Fruit fly (Drosophila melanogaster) whole organism, embryonic: Measurements from ENCODE around the gene CG13077.

Source experiments
- Antp ChIP-seq: fragments of 200-800 bp; sonication (Bioruptor generic); optimal IDR thresholded peaks from 3 replicates; lab custom pipeline; 2016; ENCODE audit warnings: missing biosample characterization, missing genetic modification characterization
- CG11504 ChIP-seq: fragments of 200-800 bp; sonication (Bioruptor generic); optimal IDR thresholded peaks from 3 replicates; lab custom pipeline; 2019; ENCODE audit warnings: missing biosample characterization, mild to moderate bottlenecking, missing genetic modification characterization, moderate library complexity
- CG11723 ChIP-seq: fragments of 200-800 bp; sonication (Bioruptor generic); optimal IDR thresholded peaks from 2 replicates; lab custom pipeline; 2017; ENCODE audit warnings: missing biosample characterization, mild to moderate bottlenecking, missing genetic modification characterization
- CG12236 ChIP-seq: fragments of 200-800 bp; sonication (Bioruptor generic); optimal IDR thresholded peaks from 2 replicates; lab custom pipeline; 2016; ENCODE audit warnings: missing biosample characterization, missing genetic modification characterization
- CG12659 ChIP-seq: fragments of 200-800 bp; sonication (Bioruptor generic); optimal IDR thresholded peaks from 3 replicates; lab custom pipeline; 2017; ENCODE audit warnings: mild to moderate bottlenecking, missing biosample characterization, missing genetic modification reagents, missing genetic modification characterization
- CG13894 ChIP-seq: fragments of 200-800 bp; sonication (Bioruptor generic); optimal IDR thresholded peaks from 3 replicates; lab custom pipeline; 2018; ENCODE audit warnings: missing biosample characterization, mild to moderate bottlenecking, missing genetic modification characterization, moderate library complexity
- CG14667 ChIP-seq: fragments of 200-800 bp; sonication (Bioruptor generic); IDR thresholded peaks from 2 replicates; pipeline ENCODE4 v1.3.6; 2022; ENCODE audit warnings: missing biosample characterization, missing genetic modification characterization
- CG15601 ChIP-seq: fragments of 200-800 bp; sonication (Bioruptor generic); optimal IDR thresholded peaks from 3 replicates; lab custom pipeline; 2019; ENCODE audit warnings: missing biosample characterization, mild to moderate bottlenecking, missing genetic modification characterization, moderate library complexity
- CG17361 ChIP-seq: fragments of 200-800 bp; sonication (Bioruptor generic); IDR thresholded peaks from 3 replicates; pipeline ENCODE4 v1.3.6; 2022; ENCODE audit warnings: missing biosample characterization, missing genetic modification characterization
- CG17385 ChIP-seq: fragments of 200-800 bp; sonication (Bioruptor generic); optimal IDR thresholded peaks from 3 replicates; lab custom pipeline; 2018; ENCODE audit warnings: missing biosample characterization, mild to moderate bottlenecking, missing genetic modification characterization
- CG1792 ChIP-seq: fragments of 200-800 bp; sonication (Bioruptor generic); optimal IDR thresholded peaks from 2 replicates; lab custom pipeline; 2016; ENCODE audit warnings: missing biosample characterization, missing genetic modification characterization
- CG30020 ChIP-seq: fragments of 200-800 bp; optimal IDR thresholded peaks from 2 replicates; lab custom pipeline; 2019; ENCODE audit warnings: missing biosample characterization, mild to moderate bottlenecking, missing genetic modification characterization, moderate library complexity
- CG32532 ChIP-seq: fragments of 200-800 bp; sonication (Bioruptor generic); IDR thresholded peaks from 2 replicates; pipeline ENCODE4 v1.3.6; 2022; ENCODE audit warnings: missing biosample characterization, missing genetic modification characterization
- CG32767 ChIP-seq: fragments of 200-800 bp; sonication (Bioruptor generic); IDR thresholded peaks from 2 replicates; pipeline ENCODE4 v1.3.6; 2022; ENCODE audit warnings: missing biosample characterization, missing genetic modification characterization
- CG4820 ChIP-seq: fragments of 200-800 bp; sonication (Bioruptor generic); optimal IDR thresholded peaks from 3 replicates; lab custom pipeline; 2016; ENCODE audit warnings: missing biosample characterization, missing genetic modification characterization
- CG6791 ChIP-seq: fragments of 200-800 bp; sonication (Bioruptor generic); IDR thresholded peaks from 3 replicates; pipeline ENCODE4 v1.3.6; 2022; ENCODE audit warnings: missing biosample characterization, missing genetic modification characterization; ENCODE audit not compliant: partially characterized antibody
- CG6854 ChIP-seq: fragments of 200-800 bp; sonication (Bioruptor generic); optimal IDR thresholded peaks from 3 replicates; lab custom pipeline; 2017; ENCODE audit warnings: missing biosample characterization, mild to moderate bottlenecking, missing genetic modification characterization
- CG7556 ChIP-seq: fragments of 200-800 bp; sonication (Bioruptor generic); optimal IDR thresholded peaks from 2 replicates; lab custom pipeline; 2017; ENCODE audit warnings: missing biosample characterization, mild to moderate bottlenecking, missing genetic modification characterization
- CG8281 ChIP-seq: fragments of 200-800 bp; sonication (Bioruptor generic); optimal IDR thresholded peaks from 2 replicates; lab custom pipeline; 2018; ENCODE audit warnings: missing biosample characterization, mild to moderate bottlenecking, missing genetic modification characterization, moderate library complexity
- CG8478 ChIP-seq: fragments of >200 bp; optimal IDR thresholded peaks from 2 replicates; lab custom pipeline; 2018
- CG9609 ChIP-seq: fragments of 200-800 bp; sonication (Bioruptor generic); optimal IDR thresholded peaks from 3 replicates; lab custom pipeline; 2016; ENCODE audit warnings: missing biosample characterization, missing genetic modification characterization
- CG9817 ChIP-seq: fragments of 200-800 bp; sonication (Bioruptor generic); optimal IDR thresholded peaks from 2 replicates; lab custom pipeline; 2018; ENCODE audit warnings: missing biosample characterization, mild to moderate bottlenecking, missing genetic modification characterization, moderate library complexity
- CHES-1-like ChIP-seq: fragments of 200-800 bp; sonication (Bioruptor generic); optimal IDR thresholded peaks from 2 replicates; lab custom pipeline; 2016; ENCODE audit warnings: missing biosample characterization, missing genetic modification characterization
- Dip2 ChIP-seq: fragments of 200-800 bp; sonication (Bioruptor generic); IDR thresholded peaks from 2 replicates; pipeline ENCODE4 v1.3.6; 2022; ENCODE audit warnings: missing biosample characterization, missing genetic modification characterization
- Dip3 ChIP-seq: fragments of 200-800 bp; sonication (Bioruptor generic); optimal IDR thresholded peaks from 3 replicates; lab custom pipeline; 2016; ENCODE audit warnings: missing biosample characterization, missing genetic modification characterization
- HLH3B ChIP-seq: fragments of 200-800 bp; sonication (Bioruptor generic); IDR thresholded peaks from 2 replicates; pipeline ENCODE4 v1.3.6; 2022; ENCODE audit warnings: missing biosample characterization, missing genetic modification characterization
- HLH4C ChIP-seq: fragments of 200-800 bp; sonication (Bioruptor generic); IDR thresholded peaks from 3 replicates; pipeline ENCODE4 v1.3.6; 2022; ENCODE audit warnings: missing biosample characterization, missing genetic modification characterization; ENCODE audit not compliant: partially characterized antibody
- HmgZ ChIP-seq: fragments of 200-800 bp; sonication (Bioruptor generic); optimal IDR thresholded peaks from 2 replicates; lab custom pipeline; 2018; ENCODE audit warnings: missing biosample characterization, mild to moderate bottlenecking, missing genetic modification characterization
- Hr51 ChIP-seq, 2 experiments: fragments of 200-800 bp; sonication (Bioruptor generic); optimal IDR thresholded peaks; 2 replicates in 1 of 2; 3 replicates in 1 of 2; lab custom pipeline; 2016 to 2018; ENCODE audit warnings: missing biosample characterization in 2 of 2, missing genetic modification characterization in 2 of 2, mild to moderate bottlenecking in 1 of 2, moderate library complexity in 1 of 2
- Hr78 ChIP-seq, 2 experiments: fragments of 200-800 bp in 1 of 2; fragments of >200 bp in 1 of 2; sonication (Bioruptor generic) in 1 of 2; optimal IDR thresholded peaks; 2 replicates each; lab custom pipeline; 2017 to 2019; ENCODE audit warnings: missing biosample characterization in 2 of 2, missing genetic modification characterization in 2 of 2, mild to moderate bottlenecking in 1 of 2, moderate library complexity in 1 of 2
- Max ChIP-seq: fragments of 200-800 bp; sonication (Bioruptor generic); optimal IDR thresholded peaks from 2 replicates; lab custom pipeline; 2016; ENCODE audit warnings: missing biosample characterization, mild to moderate bottlenecking, missing genetic modification characterization
- Med ChIP-seq: fragments of 200-800 bp; sonication (Bioruptor generic); peaks from one replicate; lab custom pipeline; 2016; ENCODE audit warnings: missing biosample characterization, missing genetic modification characterization, mild to moderate bottlenecking, inconsistent platforms, moderate library complexity
- Mes4 ChIP-seq: fragments of 200-800 bp; sonication (Bioruptor generic); optimal IDR thresholded peaks from 2 replicates; lab custom pipeline; 2016; ENCODE audit warnings: missing biosample characterization, missing genetic modification characterization
- Poxn ChIP-seq: fragments of 200-800 bp; sonication (Bioruptor generic); IDR thresholded peaks from 2 replicates; pipeline ENCODE4 v1.3.6; 2022; ENCODE audit warnings: missing biosample characterization, missing genetic modification characterization
- Rfx ChIP-seq: fragments of 200-800 bp; sonication (Bioruptor generic); IDR thresholded peaks from 2 replicates; pipeline ENCODE4 v1.3.6; 2022; ENCODE audit warnings: missing biosample characterization, missing genetic modification characterization
- Stat92E ChIP-seq, 3 experiments: fragments of >200 bp in 2 of 3; fragments of 200-800 bp in 1 of 3; sonication (Bioruptor generic) in 1 of 3; optimal IDR thresholded peaks; 2 replicates each; lab custom pipeline; 2017 to 2019; ENCODE audit warnings: missing biosample characterization in 3 of 3, missing genetic modification characterization in 3 of 3, mild to moderate bottlenecking in 1 of 3, moderate library complexity in 1 of 3
- ash1 ChIP-seq: fragments of 200-800 bp; sonication (Bioruptor generic); optimal IDR thresholded peaks from 2 replicates; lab custom pipeline; 2018; ENCODE audit warnings: missing biosample characterization, mild to moderate bottlenecking, missing genetic modification characterization
- bcd ChIP-seq: fragments of 200-800 bp; sonication (Bioruptor generic); optimal IDR thresholded peaks from 2 replicates; lab custom pipeline; 2017; ENCODE audit warnings: missing biosample characterization, mild to moderate bottlenecking, missing genetic modification characterization
- cas ChIP-seq: fragments of 200-800 bp; sonication (Bioruptor generic); IDR thresholded peaks from 2 replicates; pipeline ENCODE4 v1.3.6; 2022; ENCODE audit warnings: missing biosample characterization, missing genetic modification characterization
- caup ChIP-seq: fragments of 200-800 bp; sonication (Bioruptor generic); optimal IDR thresholded peaks from 3 replicates; lab custom pipeline; 2017; ENCODE audit warnings: missing biosample characterization, mild to moderate bottlenecking, missing genetic modification characterization, moderate library complexity; ENCODE audit not compliant: severe bottlenecking
- chif ChIP-seq, 2 experiments: fragments of 200-800 bp; sonication (Bioruptor generic); optimal IDR thresholded peaks; 3 replicates each; lab custom pipeline; 2016; ENCODE audit warnings: missing biosample characterization in 2 of 2, missing genetic modification characterization in 2 of 2
- dmrt11E ChIP-seq: fragments of 200-800 bp; sonication (Bioruptor generic); optimal IDR thresholded peaks from 3 replicates; lab custom pipeline; 2018; ENCODE audit warnings: missing biosample characterization, mild to moderate bottlenecking, missing genetic modification characterization, moderate library complexity
- dmrt99B ChIP-seq: fragments of 200-800 bp; sonication (Bioruptor generic); optimal IDR thresholded peaks from 2 replicates; lab custom pipeline; 2018; ENCODE audit warnings: missing biosample characterization, mild to moderate bottlenecking, missing genetic modification characterization, moderate library complexity
- inv ChIP-seq: fragments of 200-800 bp; sonication (Bioruptor generic); IDR thresholded peaks from 2 replicates; pipeline ENCODE4 v1.3.6; 2022; ENCODE audit warnings: missing biosample characterization, missing genetic modification characterization; ENCODE audit not compliant: partially characterized antibody
- knrl ChIP-seq: fragments of 200-800 bp; sonication (Bioruptor generic); IDR thresholded peaks from 3 replicates; pipeline ENCODE4 v1.3.6; 2022; ENCODE audit warnings: missing biosample characterization, missing genetic modification characterization; ENCODE audit not compliant: partially characterized antibody
- luna ChIP-seq: fragments of 200-800 bp; sonication (Bioruptor generic); optimal IDR thresholded peaks from 2 replicates; lab custom pipeline; 2016; ENCODE audit warnings: missing biosample characterization, missing genetic modification characterization
- nerfin-2 ChIP-seq: fragments of 200-800 bp; sonication (Bioruptor generic); IDR thresholded peaks from 2 replicates; pipeline ENCODE4 v1.3.6; 2022; ENCODE audit warnings: missing biosample characterization, missing genetic modification characterization; ENCODE audit not compliant: partially characterized antibody
- org-1 ChIP-seq: fragments of 200-800 bp; sonication (Bioruptor generic); optimal IDR thresholded peaks from 2 replicates; lab custom pipeline; 2017; ENCODE audit warnings: missing biosample characterization, missing genetic modification characterization
- otp ChIP-seq: fragments of 200-800 bp; sonication (Bioruptor generic); IDR thresholded peaks from 3 replicates; pipeline ENCODE4, ENCODE4 v1.3.6; 2022; ENCODE audit warnings: missing biosample characterization, missing genetic modification characterization
- wor ChIP-seq: fragments of 200-800 bp; sonication (Bioruptor generic); IDR thresholded peaks from 2 replicates; pipeline ENCODE4 v1.3.6; 2022; ENCODE audit warnings: missing biosample characterization, missing genetic modification characterization

Gene CG13077

DNA sequence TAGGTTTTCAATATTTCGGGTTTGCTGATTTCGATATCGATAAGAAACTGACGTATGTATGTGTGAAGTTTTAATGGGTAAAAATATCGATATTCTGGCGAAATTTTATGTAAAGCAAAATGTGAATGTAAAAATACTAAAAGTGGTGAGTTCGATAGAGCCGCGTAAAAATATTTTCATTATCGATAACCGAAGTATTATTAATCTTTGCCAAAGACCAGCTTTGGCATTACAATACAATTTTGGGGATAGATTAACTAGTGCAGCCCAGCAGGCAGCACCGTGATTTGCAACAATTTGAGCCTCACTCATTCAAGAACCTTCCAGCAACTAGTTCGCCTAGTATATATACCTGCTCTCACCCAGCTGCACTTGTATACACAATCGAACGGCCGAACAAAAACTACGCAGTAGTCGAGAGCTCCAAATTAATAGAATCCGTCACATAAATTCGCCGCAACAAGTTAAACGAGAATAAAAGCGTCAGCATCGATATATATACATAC lies 23.3 kb upstream of the CG13077 start (continued):
- no peak for TF ChIP-seq CG8281 (tag; lab: Kevin White, UChicago)
- no peak for TF ChIP-seq dmrt99B (tag; lab: Kevin White, UChicago)
- no peak for TF ChIP-seq bcd (GFP tag; lab: Kevin White, UChicago)
- peak; percentile 95 for TF ChIP-seq CG6791 (GFP tag; lab: Robert Waterston, UW)
- no peak for TF ChIP-seq CG11723 (GFP tag; lab: Kevin White, UChicago)
- no peak for TF ChIP-seq CG6854
- TF ChIP-seq Poxn (GFP tag; lab: Robert Waterston, UW), result no peak
- no peak for TF ChIP-seq HLH3B (GFP tag; lab: Robert Waterston, UW)
- no peak for TF ChIP-seq Max (GFP tag; lab: Kevin White, UChicago)
- TF ChIP-seq CG1792 (GFP tag; lab: Kevin White, UChicago), result no peak
- no peak for TF ChIP-seq Antp (GFP tag; lab: Kevin White, UChicago)
- peak; percentile 59 for TF ChIP-seq Med (GFP tag; lab: Kevin White, UChicago)
- no peak for TF ChIP-seq org-1 (GFP tag; lab: Kevin White, UChicago)
- peak; percentile 55 for TF ChIP-seq CG30020
- TF ChIP-seq CG11504 (tag; lab: Kevin White, UChicago), result peak; percentile 5
- TF ChIP-seq knrl (GFP tag; lab: Robert Waterston, UW), result peak; percentile 77
- peak; percentile 28 for TF ChIP-seq CG13894 (tag; lab: Kevin White, UChicago)
- TF ChIP-seq ash1 (GFP tag; lab: Kevin White, UChicago), result no peak
- no peak for TF ChIP-seq Dip3 (GFP tag; lab: Kevin White, UChicago)
- TF ChIP-seq wor (GFP tag; lab: Robert Waterston, UW), result no peak
- TF ChIP-seq Rfx, result 0 out of 2 replicates have a peak, but pooled peaks have one; percentile 7
- TF ChIP-seq Mes4 (GFP tag; lab: Kevin White, UChicago), result no peak
- TF ChIP-seq CG7556 (GFP tag; lab: Kevin White, UChicago), result no peak
- TF ChIP-seq CG4820 (GFP tag; lab: Kevin White, UChicago), result no peak
- TF ChIP-seq CHES-1-like (GFP tag; lab: Kevin White, UChicago), result no peak
- peak; percentile 73 for TF ChIP-seq inv (GFP tag; lab: Robert Waterston, UW)
- TF ChIP-seq nerfin-2 (GFP tag; lab: Robert Waterston, UW), result peak; percentile 95
- no peak for TF ChIP-seq CG9817 (tag; lab: Kevin White, UChicago)
- no peak for TF ChIP-seq otp (GFP tag; lab: Robert Waterston, UW)
- no peak for TF ChIP-seq Dip2 (GFP tag; lab: Robert Waterston, UW)
- TF ChIP-seq CG9609 (GFP tag; lab: Kevin White, UChicago), result no peak
- TF ChIP-seq Hr78 (GFP tag; optimal IDR thresholded peaks at IDR 0.05; lab: Kevin White, UChicago), result no peak
- peak; percentile 71 for TF ChIP-seq HmgZ
- no peak for TF ChIP-seq CG17361 (GFP tag; lab: Robert Waterston, UW)
- TF ChIP-seq Stat92E (GFP tag; optimal IDR thresholded peaks at IDR 0.05; lab: Kevin White, UChicago), result peak in 1 of 3 experiments; percentile 35
- TF ChIP-seq caup, result no peak
- TF ChIP-seq CG32767 (GFP tag; lab: Robert Waterston, UW), result 0 out of 2 replicates have a peak, but pooled peaks have one; percentile 15
- TF ChIP-seq CG8478 (lab: Kevin White, UChicago), result no peak
- TF ChIP-seq cas (GFP tag; lab: Robert Waterston, UW), result no peak
- peak; percentile 77 for TF ChIP-seq CG12659 (GFP tag; lab: Kevin White, UChicago)
- no peak for TF ChIP-seq CG32532 (GFP tag; lab: Robert Waterston, UW)
- TF ChIP-seq CG14667 (GFP tag; lab: Robert Waterston, UW), result no peak
- peak; percentile 95 for TF ChIP-seq HLH4C (GFP tag; lab: Robert Waterston, UW)
- TF ChIP-seq chif (GFP tag; optimal IDR thresholded peaks at IDR 0.05; lab: Kevin White, UChicago), result no peak
- no peak for TF ChIP-seq CG12236 (GFP tag; lab: Kevin White, UChicago)
- peak; percentile 82 for TF ChIP-seq CG15601 (tag; lab: Kevin White, UChicago)
- no peak for TF ChIP-seq luna (GFP tag; lab: Kevin White, UChicago)
- TF ChIP-seq CG17385 (GFP tag; lab: Kevin White, UChicago), result no peak
- no peak for TF ChIP-seq Hr51 (GFP tag; optimal IDR thresholded peaks at IDR 0.05; lab: Kevin White, UChicago)
- TF ChIP-seq dmrt11E, result no peak
